Worm (Caenorhabditis elegans) whole organism, mixed stage, embryonic: ENCODE data around the gene T04H1.5.

Experiments
- ces-1 ChIP-seq: fragments of 150-350 bp; optimal IDR thresholded peaks from 2 replicates; lab custom pipeline; 2014; ENCODE audit warnings: missing biosample characterization, missing genetic modification reagents, missing genetic modification characterization
- cnd-1 ChIP-seq: fragments of 200-800 bp; sonication (Bioruptor generic); optimal IDR thresholded peaks from 2 replicates; lab custom pipeline; 2018; ENCODE audit warnings: mild to moderate bottlenecking, missing genetic modification characterization, missing compliant biosample characterization
- elt-1 ChIP-seq: sonication (generic microtip); optimal IDR thresholded peaks from 2 replicates; lab custom pipeline; 2017; ENCODE audit warnings: missing genetic modification characterization, mild to moderate bottlenecking, missing compliant biosample characterization, antibody characterized with exemption, moderate library complexity, borderline replicate concordance; ENCODE audit not compliant: insufficient read depth
- elt-3 ChIP-seq: fragments of 150-350 bp; optimal IDR thresholded peaks from 2 replicates; lab custom pipeline; 2014; ENCODE audit warnings: missing biosample characterization, missing genetic modification characterization
- lin-13 ChIP-seq: fragments of 150-350 bp; optimal IDR thresholded peaks from 2 replicates; lab custom pipeline; 2014; ENCODE audit warnings: missing biosample characterization, missing genetic modification characterization
- mls-2 ChIP-seq: sonication (generic microtip); optimal IDR thresholded peaks from 2 replicates; lab custom pipeline; 2016; ENCODE audit warnings: mild to moderate bottlenecking, missing genetic modification characterization, moderate library complexity, missing compliant biosample characterization
- nhr-28 ChIP-seq: fragments of 150-350 bp; optimal IDR thresholded peaks from 2 replicates; lab custom pipeline; 2014; ENCODE audit warnings: missing biosample characterization, missing genetic modification characterization
- nhr-76 ChIP-seq: sonication (generic microtip); optimal IDR thresholded peaks from 2 replicates; lab custom pipeline; 2017; ENCODE audit warnings: missing biosample characterization, missing genetic modification characterization
- pha-4 ChIP-seq: fragments of 150-350 bp; optimal IDR thresholded peaks from 2 replicates; lab custom pipeline; 2018; ENCODE audit warnings: missing biosample characterization, missing genetic modification reagents, missing genetic modification characterization
- snpc-4 ChIP-seq: fragments of 150-350 bp; optimal IDR thresholded peaks from 2 replicates; lab custom pipeline; 2014; ENCODE audit warnings: missing biosample characterization, missing genetic modification characterization
- tbx-8 ChIP-seq: fragments of 200-800 bp; sonication (Bioruptor generic); optimal IDR thresholded peaks from 2 replicates; lab custom pipeline; 2018; ENCODE audit warnings: mild to moderate bottlenecking, missing genetic modification characterization, moderate library complexity, missing compliant biosample characterization
- unc-120 ChIP-seq: sonication (generic microtip); optimal IDR thresholded peaks from 2 replicates; lab custom pipeline; 2017; ENCODE audit warnings: missing genetic modification characterization, missing compliant biosample characterization; ENCODE audit not compliant: poor library complexity, severe bottlenecking
- unc-62 ChIP-seq: fragments of 150-350 bp; optimal IDR thresholded peaks from 2 replicates; lab custom pipeline; 2014; ENCODE audit warnings: missing biosample characterization, missing genetic modification reagents, missing genetic modification characterization
- ztf-11 ChIP-seq: fragments of 150-350 bp; optimal IDR thresholded peaks from 2 replicates; lab custom pipeline; 2014; ENCODE audit warnings: missing biosample characterization, missing genetic modification characterization

DNA sequence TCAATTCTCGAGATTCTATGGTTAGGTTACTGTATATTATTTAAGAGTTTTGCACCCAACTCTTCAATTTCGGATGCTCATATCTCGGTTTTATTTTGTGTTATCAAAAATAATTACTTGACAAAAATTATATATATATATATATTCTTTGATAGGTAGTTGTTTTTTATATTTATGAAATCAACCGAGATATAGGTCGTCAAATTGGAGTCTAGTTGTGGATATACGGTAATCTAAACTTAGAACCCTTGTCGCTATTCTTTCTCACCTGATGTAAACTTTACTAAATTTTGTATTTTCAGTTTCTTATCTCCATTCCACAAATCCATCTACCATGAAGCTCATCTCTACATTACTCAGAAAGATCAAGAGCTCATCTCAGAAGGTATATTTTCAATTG is 32.0 kb downstream of the T04H1.5 start, which contains the start of gene F55C5.10:
- no peak for TF ChIP-seq ztf-11 (tag; lab: Kevin White, UChicago)
- TF ChIP-seq pha-4 (tag; lab: Kevin White, UChicago) = no peak
- no peak for TF ChIP-seq unc-120
- TF ChIP-seq mls-2 (tag; lab: Kevin White, UChicago) = no peak
- TF ChIP-seq unc-62 (GFP tag; lab: Kevin White, UChicago) = no peak
- no peak for TF ChIP-seq lin-13
- no peak for TF ChIP-seq tbx-8
- no peak for TF ChIP-seq nhr-76
- no peak for TF ChIP-seq elt-3 (tag; lab: Kevin White, UChicago)
- no peak for TF ChIP-seq cnd-1 (tag; lab: Kevin White, UChicago)
- TF ChIP-seq ces-1 (GFP tag; lab: Kevin White, UChicago) = no peak
- no peak for TF ChIP-seq nhr-28 (tag; lab: Kevin White, UChicago)
- TF ChIP-seq snpc-4 = no peak
- TF ChIP-seq elt-1 (tag; lab: Kevin White, UChicago) = no peak
